Worm (Caenorhabditis elegans) whole organism, midembryonic: ENCODE measurements around the gene ncx-6.

ENCODE experiments used
- T22C8.4 ChIP-seq: fragments of 200-800 bp; sonication (Bioruptor generic); IDR thresholded peaks from 2 replicates; pipeline ENCODE4 v1.3.6; 2022; ENCODE audit warnings: missing genetic modification characterization, missing compliant biosample characterization
- cog-1 ChIP-seq: sonication (generic microtip); optimal IDR thresholded peaks from 2 replicates; lab custom pipeline; 2016; ENCODE audit warnings: missing genetic modification characterization, missing compliant biosample characterization
- flt-1 ChIP-seq: fragments of 200-800 bp; sonication (Bioruptor generic); IDR thresholded peaks from 2 replicates; pipeline ENCODE4 v1.3.6; 2022; ENCODE audit warnings: missing genetic modification characterization, missing compliant biosample characterization
- klf-2 ChIP-seq: fragments of 200-800 bp; sonication (Bioruptor generic); conservative IDR thresholded peaks from 2 replicates; pipeline ENCODE4 v1.3.6; 2022; ENCODE audit warnings: missing genetic modification reagents, missing genetic modification characterization, missing compliant biosample characterization
- med-1 ChIP-seq: sonication (generic microtip); optimal IDR thresholded peaks from 2 replicates; lab custom pipeline; 2017; ENCODE audit warnings: missing genetic modification characterization, mild to moderate bottlenecking, missing compliant biosample characterization, antibody characterized with exemption, missing genetic modification reagents; ENCODE audit not compliant: insufficient read depth
- ref-1 ChIP-seq: fragments of 200-800 bp; sonication (Bioruptor generic); conservative IDR thresholded peaks from 2 replicates; pipeline ENCODE4 v1.3.6; 2022; ENCODE audit warnings: missing genetic modification reagents, missing genetic modification characterization, missing compliant biosample characterization
- tab-1 ChIP-seq: fragments of 200-800 bp; sonication (Bioruptor generic); IDR thresholded peaks from 2 replicates; pipeline ENCODE4 v1.3.6; 2022; ENCODE audit warnings: missing genetic modification characterization, missing compliant biosample characterization
- ztf-23 ChIP-seq: fragments of 200-800 bp; sonication (Bioruptor generic); IDR thresholded peaks from 2 replicates; pipeline ENCODE4 v1.3.6; 2022; ENCODE audit warnings: missing genetic modification reagents, missing genetic modification characterization, missing compliant biosample characterization
- ztf-29 ChIP-seq: fragments of 200-800 bp; sonication (Bioruptor generic); IDR thresholded peaks from 2 replicates; pipeline ENCODE4 v1.3.6; 2022; ENCODE audit warnings: missing genetic modification reagents, missing genetic modification characterization, missing compliant biosample characterization

DNA sequence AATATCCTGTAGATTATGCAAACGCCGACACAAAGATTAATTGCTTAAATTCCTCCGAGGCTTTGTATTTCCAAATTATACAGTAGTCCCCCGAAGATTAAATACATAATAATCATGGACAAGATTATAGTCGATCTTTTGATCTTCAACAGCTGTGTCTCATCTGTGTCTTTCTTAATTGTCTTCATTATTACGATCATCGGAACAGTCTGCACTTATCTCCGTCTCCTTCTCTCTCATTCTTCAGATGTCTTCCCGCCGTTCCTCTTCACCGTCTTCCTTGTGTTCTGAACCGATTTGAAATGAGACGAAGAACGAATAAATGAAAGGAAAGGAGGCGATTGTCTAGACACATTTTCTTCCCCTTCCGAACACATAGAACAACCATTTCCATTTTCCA is 52.6 kb downstream of the ncx-6 start:
- TF ChIP-seq med-1 (GFP tag; lab: Kevin White, UChicago) (no peak), ztf-29 (GFP tag; lab: Robert Waterston, UW) (no peak), cog-1 (no peak), flt-1 (GFP tag; lab: Robert Waterston, UW) (no peak), ref-1 (no peak), klf-2 (GFP tag; lab: Robert Waterston, UW) (no peak), ztf-23 (GFP tag; lab: Robert Waterston, UW) (no peak), tab-1 (no peak), T22C8.4 (GFP tag; lab: Robert Waterston, UW) (no peak)
